Fruit fly (Drosophila melanogaster): ENCODE measurements around the gene Obp83b.

The Obp83b gene

DNA sequence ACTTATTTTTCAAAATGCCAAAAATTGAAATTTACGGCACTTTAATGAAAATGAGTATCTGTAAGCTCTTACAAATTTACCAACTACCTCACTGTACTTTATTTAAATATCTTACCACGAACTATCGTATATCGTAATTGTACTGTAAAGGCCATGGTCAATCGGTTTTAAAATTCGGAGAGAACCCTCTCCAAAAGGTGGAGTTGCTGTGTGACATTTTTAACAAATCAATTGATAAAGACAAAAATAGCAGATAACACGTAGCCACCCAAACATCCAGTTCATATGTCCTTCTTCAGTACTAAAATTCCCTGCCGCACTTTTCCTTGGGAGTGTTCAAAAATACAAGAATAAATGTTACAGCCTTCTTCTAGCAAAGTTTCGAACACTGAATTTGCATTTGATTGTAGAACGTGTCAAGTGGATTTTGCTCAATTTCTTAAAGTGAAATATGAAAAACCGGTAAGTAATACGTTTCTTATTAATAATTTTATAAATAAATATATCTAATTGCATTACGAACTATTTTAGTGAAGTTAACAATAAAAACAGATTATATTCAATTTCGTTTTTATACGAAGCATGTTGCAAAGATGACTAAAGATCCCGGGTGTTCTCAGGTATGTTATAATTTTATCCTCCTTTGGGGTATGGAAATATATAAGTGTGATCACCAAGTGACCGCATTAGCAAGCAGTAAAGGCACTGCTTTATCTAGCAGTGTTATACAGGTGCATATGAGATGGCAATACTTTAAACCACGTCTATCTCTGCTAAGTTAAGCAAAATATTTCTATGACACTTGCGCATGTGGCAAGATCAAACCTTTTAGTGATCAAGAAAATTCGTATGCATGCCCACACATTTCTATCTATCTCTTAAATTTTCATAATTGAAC is 33.1 kb upstream of the Obp83b start (continued):
- TF ChIP-seq Bdp1 (GFP tag; optimal IDR thresholded peaks at IDR 0.05) (no peak), CG32772 (GFP tag; IDR thresholded peaks at IDR 0.05) (no peak), ac (GFP tag; optimal IDR thresholded peaks at IDR 0.05) (no peak), CG6791 (GFP tag; IDR thresholded peaks at IDR 0.05; ENCODE audit: partially characterized antibody) (peak; percentile 57; the same call in 1 of the 3 replicates), bigmax (GFP tag; optimal IDR thresholded peaks at IDR 0.05) (no peak), lola (GFP tag; optimal IDR thresholded peaks at IDR 0.05) (no peak), dati (GFP tag; IDR thresholded peaks at IDR 0.05) (no peak), Atf6 (GFP tag; IDR thresholded peaks at IDR 0.05) (no peak), Blimp-1 (GFP tag; optimal IDR thresholded peaks at IDR 0.05) (no peak), CG10654 (GFP tag; optimal IDR thresholded peaks at IDR 0.05) (no peak), hb (GFP tag; IDR thresholded peaks at IDR 0.05; ENCODE audit: partially characterized antibody) (no peak), chinmo (GFP tag; IDR thresholded peaks at IDR 0.05; ENCODE audit: partially characterized antibody) (no peak), az2 (GFP tag; optimal IDR thresholded peaks at IDR 0.05) (no peak), CG12391 (tag; optimal IDR thresholded peaks at IDR 0.05) (no peak), Oli (tag; optimal IDR thresholded peaks at IDR 0.05) (no peak), Ets97D (GFP tag; optimal IDR thresholded peaks at IDR 0.05) (no peak), CG17912 (GFP tag; optimal IDR thresholded peaks at IDR 0.05) (no peak), Dref (GFP tag; IDR thresholded peaks at IDR 0.05) (peak; percentile 49), CG10565 (GFP tag; optimal IDR thresholded peaks at IDR 0.05) (no peak), Hey (tag; optimal IDR thresholded peaks at IDR 0.05) (no peak), CG7987 (GFP tag; optimal IDR thresholded peaks at IDR 0.05) (no peak), CG2116 (GFP tag; optimal IDR thresholded peaks at IDR 0.05) (peak; percentile 8), CG7963 (GFP tag; IDR thresholded peaks at IDR 0.05; ENCODE audit: partially characterized antibody) (no peak), exex (tag; optimal IDR thresholded peaks at IDR 0.05) (no peak), Dip3 (GFP tag; optimal IDR thresholded peaks at IDR 0.05) (no peak), E2f2 (GFP tag; IDR thresholded peaks at IDR 0.05) (peak; percentile 43; the same call in 1 of the 2 replicates), pita (GFP tag; optimal IDR thresholded peaks at IDR 0.05) (peak; percentile 45), NC2α (GFP tag; optimal IDR thresholded peaks at IDR 0.05) (no peak), CG10267 (tag; optimal IDR thresholded peaks at IDR 0.05) (peak; percentile 66), tup (GFP tag; optimal IDR thresholded peaks at IDR 0.05) (no peak), Nf-YC (tag; optimal IDR thresholded peaks at IDR 0.05) (no peak), wdn (GFP tag; IDR thresholded peaks at IDR 0.05) (no peak), trh (GFP tag; optimal IDR thresholded peaks at IDR 0.05) (no peak), CG15479 (GFP tag; optimal IDR thresholded peaks at IDR 0.05) (no peak), CG2678 (tag; optimal IDR thresholded peaks at IDR 0.05) (no peak), hbn (GFP tag; IDR thresholded peaks at IDR 0.05; ENCODE audit: partially characterized antibody) (no peak), vnd (GFP tag; IDR thresholded peaks at IDR 0.05; ENCODE audit: partially characterized antibody) (peak; percentile 28; the same call in 1 of the 3 replicates), CG5245 (GFP tag; optimal IDR thresholded peaks at IDR 0.05) (no peak), ato (GFP tag; IDR thresholded peaks at IDR 0.05; ENCODE audit: partially characterized antibody) (no peak), danr (GFP tag; IDR thresholded peaks at IDR 0.05) (no peak), pnt (GFP tag; optimal IDR thresholded peaks at IDR 0.05) (no peak), CG3163 (GFP tag; optimal IDR thresholded peaks at IDR 0.05) (no peak), gsb-n (tag; optimal IDR thresholded peaks at IDR 0.05) (no peak), hkb (optimal IDR thresholded peaks at IDR 0.05) (no peak), hkb (GFP tag; IDR thresholded peaks at IDR 0.05) (no peak), maf-S (GFP tag; optimal IDR thresholded peaks at IDR 0.05) (no peak), slou (GFP tag; optimal IDR thresholded peaks at IDR 0.05) (no peak), gfzf (GFP tag; optimal IDR thresholded peaks at IDR 0.05) (peak; percentile 47), NC2β (GFP tag; optimal IDR thresholded peaks at IDR 0.05) (no peak)

All from whole organism, embryonic.